Fruit fly (Drosophila melanogaster) whole organism, pupa: ENCODE data around the gene Scsalpha1.

Experiments
- CG13204 ChIP-seq: fragments of 200-800 bp; sonication (Bioruptor generic); optimal IDR thresholded peaks from 2 replicates; lab custom pipeline; 2018; ENCODE audit warnings: missing biosample characterization, mild to moderate bottlenecking, missing genetic modification characterization, moderate library complexity
- CG14655 ChIP-seq: fragments of 200-800 bp; sonication (Bioruptor generic); optimal IDR thresholded peaks from 3 replicates; lab custom pipeline; 2017; ENCODE audit warnings: mild to moderate bottlenecking, missing biosample characterization, missing genetic modification reagents, missing genetic modification characterization
- CG17806 ChIP-seq: fragments of 200-800 bp; sonication (Bioruptor generic); optimal IDR thresholded peaks from 2 replicates; lab custom pipeline; 2018; ENCODE audit warnings: missing biosample characterization, mild to moderate bottlenecking, missing genetic modification characterization, moderate library complexity
- CG8301 ChIP-seq: fragments of 200-800 bp; sonication (Bioruptor generic); optimal IDR thresholded peaks from 2 replicates; lab custom pipeline; 2018; ENCODE audit warnings: missing biosample characterization, mild to moderate bottlenecking, missing genetic modification characterization
- D1 ChIP-seq: fragments of 200-800 bp; sonication (Bioruptor generic); optimal IDR thresholded peaks from 2 replicates; lab custom pipeline; 2018; ENCODE audit warnings: missing biosample characterization, mild to moderate bottlenecking, missing genetic modification characterization, moderate library complexity
- EcR ChIP-seq: fragments of 200-800 bp; sonication (Bioruptor generic); optimal IDR thresholded peaks from 3 replicates; lab custom pipeline; 2019; ENCODE audit warnings: missing biosample characterization, missing genetic modification characterization, mild to moderate bottlenecking, moderate library complexity, missing genetic modification reagents
- Ets98B ChIP-seq: fragments of 200-800 bp; sonication (Bioruptor generic); IDR thresholded peaks from 2 replicates; pipeline ENCODE4 v1.3.6; 2022; ENCODE audit warnings: missing biosample characterization, missing genetic modification characterization
- gl ChIP-seq: fragments of 200-800 bp; sonication (Bioruptor generic); optimal IDR thresholded peaks from 2 replicates; lab custom pipeline; 2018; ENCODE audit warnings: missing biosample characterization, mild to moderate bottlenecking, missing genetic modification characterization
- rn ChIP-seq: fragments of 200-800 bp; sonication (Bioruptor generic); IDR thresholded peaks from 2 replicates; pipeline ENCODE4 v1.3.6; 2022; ENCODE audit warnings: missing biosample characterization, missing genetic modification characterization

DNA sequence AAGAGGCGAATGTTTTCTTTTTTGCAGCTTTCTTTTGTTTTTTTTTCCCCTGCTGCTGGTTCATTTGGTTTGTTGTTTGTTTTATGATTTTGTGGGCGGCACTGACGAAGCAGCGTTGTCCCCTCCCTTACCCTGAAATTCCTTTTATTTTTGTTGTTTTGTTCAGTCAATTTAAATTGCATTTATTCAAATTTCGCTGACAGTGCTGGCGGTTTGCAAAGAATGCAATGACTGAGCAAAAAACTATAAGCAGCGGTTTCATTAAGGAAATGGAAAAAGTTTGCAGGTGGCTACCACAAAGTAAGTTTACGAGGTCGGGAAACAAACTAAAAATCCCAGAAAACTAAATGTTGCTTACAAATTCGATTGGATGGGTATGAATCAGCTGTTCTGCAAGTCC is 49.7 kb upstream of the Scsalpha1 start:
- no peak for TF ChIP-seq EcR (GFP tag; lab: Kevin White, UChicago)
- no peak for TF ChIP-seq gl (tag; lab: Kevin White, UChicago)
- no peak for TF ChIP-seq CG14655 (GFP tag; lab: Kevin White, UChicago)
- no peak for TF ChIP-seq CG8301 (tag; lab: Kevin White, UChicago)
- no peak for TF ChIP-seq Ets98B (GFP tag; lab: Robert Waterston, UW)
- TF ChIP-seq D1 (tag; lab: Kevin White, UChicago): no peak
- no peak for TF ChIP-seq CG13204 (GFP tag; lab: Kevin White, UChicago)
- TF ChIP-seq CG17806 (tag; lab: Kevin White, UChicago): no peak
- TF ChIP-seq rn (GFP tag; lab: Robert Waterston, UW): no peak
